Worm (Caenorhabditis elegans): Measurements from ENCODE around the gene gpla-1.

gpla-1 gene

DNA sequence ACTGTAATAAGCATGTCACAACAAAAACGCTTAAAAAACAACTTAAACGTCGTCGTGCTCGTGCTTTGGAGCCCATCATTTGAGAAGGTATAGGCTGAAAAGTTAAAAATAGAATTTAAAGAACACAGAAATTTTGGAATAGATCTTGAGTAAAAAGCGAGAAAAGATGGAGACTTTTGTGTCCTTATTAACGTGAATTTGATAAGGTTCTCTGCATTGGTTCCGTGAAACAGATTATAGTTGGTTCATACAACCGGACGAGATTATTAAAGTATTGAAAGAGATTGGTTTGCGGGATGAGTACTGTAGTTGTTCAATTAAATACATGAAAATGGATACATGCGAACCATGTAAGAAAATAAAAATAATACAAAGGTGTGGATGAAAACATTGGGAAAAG, at the start of gene gpla-1:
Gene gpla-1, minus strand, starts transcription at position 101 of the 400 bp plus-strand sequence.
- no peak for TF ChIP-seq nhr-6 (tag; optimal IDR thresholded peaks at IDR 0.05)

DNA sequence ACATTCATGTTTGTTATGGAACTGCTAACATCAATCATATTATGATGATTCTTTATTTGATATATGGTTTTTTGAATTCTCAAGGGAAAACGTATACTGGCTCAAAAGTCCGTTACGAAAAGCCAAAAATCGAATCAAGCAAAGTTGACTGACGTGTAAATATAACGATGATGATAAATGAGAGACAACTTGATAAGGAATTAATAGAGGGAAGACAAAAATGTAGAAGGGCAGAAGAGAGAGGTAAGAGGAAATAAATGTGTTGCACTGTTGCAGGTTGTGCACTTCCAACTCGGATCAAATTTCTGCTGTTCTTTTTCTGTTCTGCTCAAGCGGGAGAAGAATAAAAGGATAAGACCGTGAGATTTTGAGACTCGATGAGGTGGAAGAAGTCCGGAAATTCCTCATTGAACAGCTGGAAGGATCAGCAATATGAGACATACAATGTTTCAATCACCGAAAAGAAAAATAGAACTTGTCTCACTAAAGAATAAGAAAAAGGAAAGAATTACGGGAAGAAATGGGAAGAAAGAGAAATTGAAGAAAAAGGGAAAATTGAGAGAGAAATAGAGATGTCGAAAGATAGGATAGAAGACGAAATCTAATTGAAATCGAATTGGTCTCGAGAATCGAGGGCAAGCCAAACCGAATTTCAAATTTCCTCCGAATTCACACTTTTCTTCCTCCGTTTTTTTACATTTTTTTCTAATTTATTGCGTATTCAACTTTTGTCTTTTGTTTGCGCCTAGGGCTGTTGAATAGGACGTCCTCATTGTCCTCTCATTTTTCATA, 48.7 kb upstream of the gpla-1 start:
- TF ChIP-seq zfp-3 (GFP tag; conservative IDR thresholded peaks at IDR 0.05): no peak
- no peak for TF ChIP-seq Y48G9A.11 (GFP tag; IDR thresholded peaks at IDR 0.05)
- no peak for TF ChIP-seq nhr-48 (tag; optimal IDR thresholded peaks at IDR 0.05)
- no peak for TF ChIP-seq madf-5 (GFP tag; IDR thresholded peaks at IDR 0.05)
- TF ChIP-seq dpl-1 (GFP tag; optimal IDR thresholded peaks at IDR 0.05): peak; percentile 4
- TF ChIP-seq F37D6.2 (tag; optimal IDR thresholded peaks at IDR 0.05): no peak
- TF ChIP-seq daf-19 (GFP tag; conservative IDR thresholded peaks at IDR 0.05): no peak
- no peak for TF ChIP-seq sdz-12 (GFP tag; optimal IDR thresholded peaks at IDR 0.05)
- TF ChIP-seq Y5F2A.4 (GFP tag; optimal IDR thresholded peaks at IDR 0.05): no peak
- peak; percentile 61 for TF ChIP-seq pqm-1 (tag; optimal IDR thresholded peaks at IDR 0.05)
- no peak for TF ChIP-seq arid-1 (GFP tag; conservative IDR thresholded peaks at IDR 0.05)
- TF ChIP-seq F44E2.7 (GFP tag; IDR thresholded peaks at IDR 0.05): no peak
- no peak for TF ChIP-seq dmd-9 (GFP tag; IDR thresholded peaks at IDR 0.05)
- no peak for TF ChIP-seq ztf-7 (tag; optimal IDR thresholded peaks at IDR 0.05)
- no peak for TF ChIP-seq nhr-10 (tag; optimal IDR thresholded peaks at IDR 0.05)
- TF ChIP-seq unc-130 (GFP tag; optimal IDR thresholded peaks at IDR 0.05): no peak
- no peak for TF ChIP-seq nhr-11 (tag; optimal IDR thresholded peaks at IDR 0.05)
- TF ChIP-seq lin-15B (tag; optimal IDR thresholded peaks at IDR 0.05): no peak
- TF ChIP-seq set-16 (GFP tag; IDR thresholded peaks at IDR 0.05): no peak
- TF ChIP-seq ctbp-1 (GFP tag; IDR thresholded peaks at IDR 0.05): no peak
- peak; percentile 62 for TF ChIP-seq ces-1 (GFP tag; optimal IDR thresholded peaks at IDR 0.05)
- no peak for TF ChIP-seq nhr-42 (GFP tag; IDR thresholded peaks at IDR 0.05)
- no peak for TF ChIP-seq gei-8 (GFP tag; optimal IDR thresholded peaks at IDR 0.05)
- no peak for TF ChIP-seq madf-9 (GFP tag; conservative IDR thresholded peaks at IDR 0.05)
- no peak for TF ChIP-seq dve-1 (tag; optimal IDR thresholded peaks at IDR 0.05; ENCODE audit: insufficient read depth)
- TF ChIP-seq nhr-6 (tag; optimal IDR thresholded peaks at IDR 0.05): peak; percentile 65
- TF ChIP-seq mxl-3 (GFP tag; optimal IDR thresholded peaks at IDR 0.05): no peak
- TF ChIP-seq lin-13 (GFP tag; optimal IDR thresholded peaks at IDR 0.05): no peak
- TF ChIP-seq F10B5.3 (tag; optimal IDR thresholded peaks at IDR 0.05): no peak
- no peak for TF ChIP-seq lir-3 (tag; optimal IDR thresholded peaks at IDR 0.05)
- TF ChIP-seq nhr-28 (tag; optimal IDR thresholded peaks at IDR 0.05): peak; percentile 25
- no peak for TF ChIP-seq mes-2 (tag; optimal IDR thresholded peaks at IDR 0.05; ENCODE audit: poor library complexity, severe bottlenecking)
- TF ChIP-seq daf-8 (GFP tag; IDR thresholded peaks at IDR 0.05): no peak
- TF ChIP-seq duxl-1 (tag; optimal IDR thresholded peaks at IDR 0.05; ENCODE audit: poor library complexity): no peak
- TF ChIP-seq nhr-102 (tag; optimal IDR thresholded peaks at IDR 0.05): no peak
- no peak for TF ChIP-seq lin-38 (GFP tag; IDR thresholded peaks at IDR 0.05)
- TF ChIP-seq T20F7.1 (GFP tag; optimal IDR thresholded peaks at IDR 0.05): no peak
- TF ChIP-seq ceh-20 (GFP tag; IDR thresholded peaks at IDR 0.05): peak; percentile 69
- peak in 1 of 2 experiments; percentile 26 for TF ChIP-seq lsy-2 (tag; optimal IDR thresholded peaks at IDR 0.05)
- TF ChIP-seq cey-2 (tag; optimal IDR thresholded peaks at IDR 0.05; ENCODE audit: borderline replicate concordance, insufficient read depth): no peak
- no peak for TF ChIP-seq Y75B8A.6 (GFP tag; IDR thresholded peaks at IDR 0.05)
- TF ChIP-seq aha-1 (tag): peak; percentile 3
- TF ChIP-seq skn-1 (tag; optimal IDR thresholded peaks at IDR 0.05): no peak
- TF ChIP-seq unc-39 (tag; optimal IDR thresholded peaks at IDR 0.05): no peak
- TF ChIP-seq ceh-82 (tag; optimal IDR thresholded peaks at IDR 0.05): no peak
- no peak for TF ChIP-seq lin-1 (GFP tag; IDR thresholded peaks at IDR 0.05)
- peak; percentile 0 for TF ChIP-seq hlh-11 (tag; optimal IDR thresholded peaks at IDR 0.05)
- no peak for TF ChIP-seq mdt-29 (GFP tag; IDR thresholded peaks at IDR 0.05)

Data from whole organism, L4 larva.